Fruit fly (Drosophila melanogaster) S2 (cell line): ENCODE measurements around the gene CG15169.

Experiments used
- CG8478 ChIP-seq: fragments of >200 bp; optimal IDR thresholded peaks from 2 replicates; lab custom pipeline; 2018
- CTCF ChIP-seq, 2 experiments: fragments of >200 bp; optimal IDR thresholded peaks; 2 replicates each; lab custom pipeline; 2018

The CG15169 gene

dm6 chr2L:19027246-19027886, 36.5 kb downstream of the CG15169 start, which contains the start of gene Sidpn:
Gene Sidpn (plus strand): TSS chr2L:19027710.
- TF ChIP-seq CG8478 (lab: Kevin White, UChicago) (no peak), CTCF (optimal IDR thresholded peaks at IDR 0.05; lab: Kevin White, UChicago) (no peak)

- TF ChIP-seq CG8478 (lab: Kevin White, UChicago): no peak
- TF ChIP-seq CTCF (optimal IDR thresholded peaks at IDR 0.05; lab: Kevin White, UChicago): no peak
These were observed 42.5 kb downstream of the CG15169 start, which contains the start of gene hook for dm6 chr2L:19033288-19033687. Gene hook (minus strand): TSS chr2L:19033498.

- no peak for TF ChIP-seq CG8478 (lab: Kevin White, UChicago)
- no peak for TF ChIP-seq CTCF (optimal IDR thresholded peaks at IDR 0.05; lab: Kevin White, UChicago)
These were observed 43.6 kb downstream of the CG15169 start, which contains the start of the genes mib2 and CG31800 for dm6 chr2L:19034213-19034929. Gene mib2 (plus strand): TSS chr2L:19034444. Gene CG31800 (minus strand): TSS chr2L:19034576.

dm6 chr2L:19035013-19035412, 44.2 kb downstream of the CG15169 start:
- TF ChIP-seq CG8478 (lab: Kevin White, UChicago): no peak
- TF ChIP-seq CTCF (optimal IDR thresholded peaks at IDR 0.05; lab: Kevin White, UChicago): no peak

dm6 chr2L:19036105-19036714, 45.4 kb downstream of the CG15169 start:
- TF ChIP-seq CTCF (optimal IDR thresholded peaks at IDR 0.05; lab: Kevin White, UChicago) (no peak), CG8478 (lab: Kevin White, UChicago) (no peak)

DNA sequence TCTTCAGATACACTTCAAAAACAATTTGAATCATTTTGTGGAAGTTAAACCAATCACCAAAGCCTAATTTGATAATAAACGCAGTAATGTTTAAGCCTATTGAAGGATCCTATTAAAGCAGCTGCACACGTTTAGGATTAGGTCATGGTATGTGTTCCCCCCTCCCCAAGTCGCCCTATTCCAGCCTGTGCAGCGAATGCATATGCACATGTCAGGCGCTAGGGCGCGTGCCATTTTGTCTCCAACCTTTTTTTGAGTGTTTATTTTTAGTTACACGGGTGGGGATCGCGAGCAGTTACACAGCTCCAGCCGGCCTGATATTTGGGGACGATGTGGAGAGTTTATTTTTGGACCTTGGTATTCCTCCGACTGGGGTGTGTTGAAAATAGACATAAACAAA, 46.2 kb downstream of the CG15169 start:
- no peak for TF ChIP-seq CTCF (optimal IDR thresholded peaks at IDR 0.05; lab: Kevin White, UChicago)
- TF ChIP-seq CG8478 (lab: Kevin White, UChicago): no peak

dm6 chr2L:19037455-19037854, 46.6 kb downstream of the CG15169 start:
- TF ChIP-seq CG8478 (lab: Kevin White, UChicago) (no peak), CTCF (optimal IDR thresholded peaks at IDR 0.05; lab: Kevin White, UChicago) (no peak)

DNA sequence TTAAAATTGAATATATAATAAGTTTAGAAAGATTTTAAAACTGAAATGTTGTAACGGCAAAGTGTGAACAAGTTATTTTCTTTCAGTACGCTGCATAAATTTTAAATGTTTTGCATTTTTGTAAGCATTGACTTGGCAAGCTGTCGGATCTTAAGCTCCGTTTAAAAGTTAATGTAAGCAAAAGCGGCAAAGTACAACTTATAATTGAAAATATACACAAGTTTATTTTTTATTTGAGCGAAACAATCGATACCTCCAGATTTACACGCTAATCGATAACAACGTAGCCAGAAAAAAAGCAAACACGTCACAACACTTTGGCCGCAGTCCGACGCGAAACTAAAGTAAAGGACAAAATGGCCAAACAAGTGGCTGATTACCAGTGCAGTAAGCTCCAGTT, 50.8 kb downstream of the CG15169 start, which contains the start of gene Catsup:
Gene Catsup (plus strand): TSS at position 273 of the 400 bp plus-strand sequence.
- TF ChIP-seq CG8478 (lab: Kevin White, UChicago) (no peak), CTCF (optimal IDR thresholded peaks at IDR 0.05; lab: Kevin White, UChicago) (no peak)
